Worm (Caenorhabditis elegans): Measurements from ENCODE around the gene C45H4.21.

The C45H4.21 gene

ce11 chrV:2139918-2140317 lies 9.4 kb downstream of the C45H4.21 start, which contains the start of gene F22F7.7:
F22F7.7 (minus strand) TSS chrV:2140042.
- no peak for TF ChIP-seq aly-2 (tag; optimal IDR thresholded peaks at IDR 0.05)

DNA sequence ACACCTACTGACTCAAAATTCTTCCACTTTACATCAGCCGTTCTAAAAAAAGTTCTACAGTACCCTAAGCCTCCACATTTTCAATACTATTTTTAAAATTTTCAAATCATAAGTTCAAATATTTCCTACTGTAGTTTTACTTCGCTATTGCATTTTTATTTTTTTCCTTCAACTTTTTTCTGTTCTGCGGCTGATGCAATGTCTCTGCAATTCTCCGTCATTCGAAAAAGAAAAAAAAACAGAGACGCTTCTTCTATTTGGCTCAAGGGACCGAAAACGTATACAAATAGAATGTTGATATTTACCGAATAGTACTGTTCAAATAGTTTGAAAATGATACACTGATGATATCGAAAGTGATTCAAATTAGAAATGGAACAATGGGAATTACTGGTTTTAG lies 11.0 kb downstream of the C45H4.21 start:
- TF ChIP-seq fkh-8 (tag; optimal IDR thresholded peaks at IDR 0.05) (no peak), rnt-1 (tag; optimal IDR thresholded peaks at IDR 0.05) (peak; percentile 67), lsy-2 (tag; optimal IDR thresholded peaks at IDR 0.05) (peak in 1 of 2 experiments; percentile 71), nhr-84 (tag; optimal IDR thresholded peaks at IDR 0.05) (no peak)

DNA sequence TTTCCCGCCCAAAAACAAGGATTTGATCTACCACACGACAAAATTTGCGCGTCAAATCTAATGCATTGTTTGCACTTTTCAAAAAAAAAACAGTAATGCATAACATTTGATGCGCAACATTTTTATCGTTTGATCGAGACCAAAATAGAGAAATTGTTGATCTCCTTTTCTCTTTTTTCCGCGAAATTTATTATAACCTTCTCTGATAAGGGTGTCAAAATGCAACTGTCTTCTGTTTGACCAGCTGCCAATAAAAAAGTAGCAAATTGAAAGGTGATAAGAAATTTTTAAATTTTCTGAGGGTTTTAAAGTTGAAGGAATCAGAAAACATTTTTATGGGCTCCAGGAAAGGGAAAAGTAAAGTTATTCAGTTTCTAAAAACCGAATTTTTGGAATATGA lies 12.3 kb downstream of the C45H4.21 start:
- peak; percentile 12 for TF ChIP-seq nhr-20 (tag; optimal IDR thresholded peaks at IDR 0.05)
- no peak for TF ChIP-seq isw-1 (GFP tag; IDR thresholded peaks at IDR 0.05)
- TF ChIP-seq swsn-7 (tag; optimal IDR thresholded peaks at IDR 0.05): no peak
- TF ChIP-seq unc-130 (tag; optimal IDR thresholded peaks at IDR 0.05): no peak
- no peak for TF ChIP-seq elt-3 (tag; optimal IDR thresholded peaks at IDR 0.05)
- no peak for TF ChIP-seq grh-1 (GFP tag; IDR thresholded peaks at IDR 0.05)
- no peak for TF ChIP-seq nhr-84 (tag; optimal IDR thresholded peaks at IDR 0.05)
- TF ChIP-seq alr-1 (tag; optimal IDR thresholded peaks at IDR 0.05; ENCODE audit: borderline replicate concordance): no peak
- TF ChIP-seq blmp-1 (tag; optimal IDR thresholded peaks at IDR 0.05): peak; percentile 66
- no peak for TF ChIP-seq nhr-85 (tag)
- TF ChIP-seq unc-86 (tag; optimal IDR thresholded peaks at IDR 0.05): no peak
- no peak for TF ChIP-seq dpl-1 (GFP tag; optimal IDR thresholded peaks at IDR 0.05)
- no peak for TF ChIP-seq lin-13 (GFP tag; optimal IDR thresholded peaks at IDR 0.05)
- no peak for TF ChIP-seq fos-1 (tag; optimal IDR thresholded peaks at IDR 0.05)
- TF ChIP-seq zip-4 (GFP tag; optimal IDR thresholded peaks at IDR 0.05): no peak
- TF ChIP-seq mef-2 (tag; optimal IDR thresholded peaks at IDR 0.05): no peak

ce11 chrV:2135323-2135722 lies 14.0 kb downstream of the C45H4.21 start:
- TF ChIP-seq nhr-85 (tag) (peak; percentile 72), snu-23 (GFP tag; optimal IDR thresholded peaks at IDR 0.05) (peak; percentile 7), ceh-90 (tag; optimal IDR thresholded peaks at IDR 0.05) (no peak), rnt-1 (tag; optimal IDR thresholded peaks at IDR 0.05) (peak; percentile 62), lin-14 (GFP tag; optimal IDR thresholded peaks at IDR 0.05) (peak; percentile 98), efl-1 (optimal IDR thresholded peaks at IDR 0.05) (peak; percentile 4 to 17), efl-1 (GFP tag; optimal IDR thresholded peaks at IDR 0.05 in 1 of 2) (no peak), vab-15 (tag; optimal IDR thresholded peaks at IDR 0.05) (no peak), skn-1 (tag; optimal IDR thresholded peaks at IDR 0.05) (peak; percentile 23), F16B12.6 (tag; optimal IDR thresholded peaks at IDR 0.05) (no peak), irx-1 (tag; optimal IDR thresholded peaks at IDR 0.05) (no peak), ceh-82 (tag; optimal IDR thresholded peaks at IDR 0.05) (peak in 1 of 3 experiments; percentile 42), fkh-8 (tag; optimal IDR thresholded peaks at IDR 0.05) (peak; percentile 34), ces-1 (GFP tag; optimal IDR thresholded peaks at IDR 0.05) (no peak), mep-1 (tag; optimal IDR thresholded peaks at IDR 0.05) (peak; percentile 19), hpl-2 (GFP tag; optimal IDR thresholded peaks at IDR 0.05) (no peak), nhr-20 (tag; optimal IDR thresholded peaks at IDR 0.05) (peak; percentile 1), blmp-1 (tag; optimal IDR thresholded peaks at IDR 0.05) (peak; percentile 48), jun-1 (tag; optimal IDR thresholded peaks at IDR 0.05) (peak; percentile 56), mef-2 (tag; optimal IDR thresholded peaks at IDR 0.05) (no peak), nhr-71 (tag; optimal IDR thresholded peaks at IDR 0.05) (peak; percentile 31), lsy-2 (tag; optimal IDR thresholded peaks at IDR 0.05) (peak in 1 of 2 experiments; percentile 44)

ce11 chrV:2134340-2134739 lies 15.0 kb downstream of the C45H4.21 start:
- no peak for TF ChIP-seq nhr-11 (tag; optimal IDR thresholded peaks at IDR 0.05)
- peak; percentile 30 for TF ChIP-seq nhr-47 (tag; optimal IDR thresholded peaks at IDR 0.05)
- TF ChIP-seq fkh-8 (tag; optimal IDR thresholded peaks at IDR 0.05): peak; percentile 25
- peak; percentile 51 for TF ChIP-seq nhr-71 (tag; optimal IDR thresholded peaks at IDR 0.05)
- TF ChIP-seq ceh-82 (tag; optimal IDR thresholded peaks at IDR 0.05): peak in 1 of 3 experiments; percentile 8
- TF ChIP-seq lin-14 (GFP tag; optimal IDR thresholded peaks at IDR 0.05): peak; percentile 92
- peak; percentile 26 for TF ChIP-seq nhr-19 (GFP tag; conservative IDR thresholded peaks at IDR 0.05)
- TF ChIP-seq blmp-1 (tag; optimal IDR thresholded peaks at IDR 0.05): no peak
- TF ChIP-seq lsy-2 (tag; optimal IDR thresholded peaks at IDR 0.05): peak; percentile 9 to 18
- no peak for TF ChIP-seq mab-9 (GFP tag; IDR thresholded peaks at IDR 0.05)
- TF ChIP-seq unc-86 (tag; optimal IDR thresholded peaks at IDR 0.05): peak; percentile 26
- TF ChIP-seq sptf-1 (tag; optimal IDR thresholded peaks at IDR 0.05): no peak
- no peak for TF ChIP-seq ama-1 (optimal IDR thresholded peaks at IDR 0.05)
- peak in 1 of 3 experiments; percentile 7 for TF ChIP-seq dpl-1 (GFP tag; optimal IDR thresholded peaks at IDR 0.05)
- peak; percentile 12 for TF ChIP-seq dsc-1 (tag; optimal IDR thresholded peaks at IDR 0.05)
- TF ChIP-seq rnt-1 (tag; optimal IDR thresholded peaks at IDR 0.05): peak; percentile 10
- peak; percentile 47 for TF ChIP-seq tbx-2 (tag; optimal IDR thresholded peaks at IDR 0.05)
- no peak for TF ChIP-seq snu-23 (GFP tag; optimal IDR thresholded peaks at IDR 0.05)

Data from whole organism, L1 larva.